Worm (Caenorhabditis elegans) whole organism, L2 larva: ENCODE data around the gene dod-6.

Experiments used
- C34F6.9 ChIP-seq: fragments of 150-350 bp; optimal IDR thresholded peaks from 2 replicates; lab custom pipeline; 2014; ENCODE audit warnings: missing biosample characterization, missing genetic modification characterization
- F13H6.1 ChIP-seq: sonication (generic microtip); optimal IDR thresholded peaks from 2 replicates; lab custom pipeline; 2016; ENCODE audit warnings: missing genetic modification characterization, missing compliant biosample characterization
- R02D3.7 ChIP-seq: fragments of 150-350 bp; optimal IDR thresholded peaks from 2 replicates; lab custom pipeline; 2014; ENCODE audit warnings: missing biosample characterization, missing genetic modification characterization
- Y55F3AM.14 ChIP-seq: fragments of 200-800 bp; sonication (Bioruptor generic); optimal IDR thresholded peaks from 2 replicates; lab custom pipeline; 2018; ENCODE audit warnings: mild to moderate bottlenecking, missing genetic modification characterization, missing compliant biosample characterization
- ZK546.5 ChIP-seq: sonication (generic microtip); optimal IDR thresholded peaks from 2 replicates; lab custom pipeline; 2017; ENCODE audit warnings: missing biosample characterization, missing genetic modification characterization
- alr-1 ChIP-seq: fragments of 150-350 bp; optimal IDR thresholded peaks from 2 replicates; lab custom pipeline; 2014; ENCODE audit warnings: missing biosample characterization, missing genetic modification characterization
- aly-2 ChIP-seq: fragments of 150-350 bp; optimal IDR thresholded peaks from 2 replicates; lab custom pipeline; 2014; ENCODE audit warnings: missing biosample characterization, missing genetic modification characterization
- ama-1 ChIP-seq: fragments of 150-350 bp; optimal IDR thresholded peaks from 2 replicates; lab custom pipeline; 2018; ENCODE audit warnings: inconsistent platforms
- blmp-1 ChIP-seq: sonication (generic microtip); optimal IDR thresholded peaks from 2 replicates; lab custom pipeline; 2017; ENCODE audit warnings: missing genetic modification characterization, mild to moderate bottlenecking, missing compliant biosample characterization, antibody characterized with exemption, moderate library complexity; ENCODE audit not compliant: insufficient read depth
- ceh-16 ChIP-seq: fragments of 150-350 bp; optimal IDR thresholded peaks from 2 replicates; lab custom pipeline; 2014; ENCODE audit warnings: missing biosample characterization, missing genetic modification characterization
- ceh-82 ChIP-seq: fragments of 150-350 bp; optimal IDR thresholded peaks from 2 replicates; lab custom pipeline; 2014; ENCODE audit warnings: missing biosample characterization, missing genetic modification characterization
- crh-2 ChIP-seq: sonication (generic microtip); optimal IDR thresholded peaks from 2 replicates; lab custom pipeline; 2017; ENCODE audit warnings: missing biosample characterization, missing genetic modification characterization
- dmd-4 ChIP-seq: sonication (generic microtip); optimal IDR thresholded peaks from 2 replicates; lab custom pipeline; 2017; ENCODE audit warnings: missing biosample characterization, missing genetic modification characterization
- egl-27 ChIP-seq: sonication (generic microtip); optimal IDR thresholded peaks from 3 replicates; lab custom pipeline; 2017; ENCODE audit warnings: missing biosample characterization, missing genetic modification reagents, missing genetic modification characterization
- fos-1 ChIP-seq: fragments of 150-350 bp; optimal IDR thresholded peaks from 2 replicates; lab custom pipeline; 2014; ENCODE audit warnings: missing biosample characterization, missing genetic modification characterization
- gmeb-1 ChIP-seq: fragments of 150-350 bp; optimal IDR thresholded peaks from 2 replicates; lab custom pipeline; 2014; ENCODE audit warnings: missing biosample characterization, missing genetic modification characterization
- lin-11 ChIP-seq: fragments of 150-350 bp; sonication (generic microtip); optimal IDR thresholded peaks from 2 replicates; lab custom pipeline; 2014; ENCODE audit warnings: missing biosample characterization, missing genetic modification characterization, inconsistent platforms, mixed read lengths
- lin-13 ChIP-seq: fragments of 150-350 bp; optimal IDR thresholded peaks from 2 replicates; lab custom pipeline; 2014; ENCODE audit warnings: missing biosample characterization, missing genetic modification reagents, missing genetic modification characterization
- lin-39 ChIP-seq: fragments of 150-350 bp; optimal IDR thresholded peaks from 2 replicates; lab custom pipeline; 2014; ENCODE audit warnings: missing biosample characterization, missing genetic modification reagents, missing genetic modification characterization
- lsy-2 ChIP-seq, 2 experiments: fragments of 150-350 bp in 1 of 2; sonication (generic microtip) in 1 of 2; optimal IDR thresholded peaks; 2 replicates each; lab custom pipeline; 2014 to 2017; ENCODE audit warnings: missing biosample characterization in 2 of 2, missing genetic modification characterization in 2 of 2
- mab-5 ChIP-seq: fragments of 150-350 bp; optimal IDR thresholded peaks from 2 replicates; lab custom pipeline; 2014; ENCODE audit warnings: missing biosample characterization, missing genetic modification characterization
- mbf-1 ChIP-seq: sonication (generic microtip); optimal IDR thresholded peaks from 2 replicates; lab custom pipeline; 2017; ENCODE audit warnings: missing biosample characterization, missing genetic modification characterization
- mdl-1 ChIP-seq, 2 experiments: fragments of 150-350 bp in 1 of 2; sonication (generic microtip) in 1 of 2; optimal IDR thresholded peaks; 2 replicates each; lab custom pipeline; 2017; ENCODE audit warnings: missing biosample characterization in 2 of 2, missing genetic modification characterization in 2 of 2
- nhr-10 ChIP-seq: sonication (generic microtip); optimal IDR thresholded peaks from 2 replicates; lab custom pipeline; 2017; ENCODE audit warnings: missing biosample characterization, missing genetic modification characterization
- nhr-11 ChIP-seq: fragments of 150-350 bp; optimal IDR thresholded peaks from 2 replicates; lab custom pipeline; 2014; ENCODE audit warnings: missing biosample characterization, missing genetic modification characterization
- nhr-12 ChIP-seq: fragments of 150-350 bp; optimal IDR thresholded peaks from 2 replicates; lab custom pipeline; 2014; ENCODE audit warnings: missing biosample characterization, missing genetic modification characterization
- nhr-129 ChIP-seq: fragments of 150-350 bp; optimal IDR thresholded peaks from 2 replicates; lab custom pipeline; 2014; ENCODE audit warnings: missing biosample characterization, missing genetic modification characterization
- nhr-21 ChIP-seq: fragments of 150-350 bp; optimal IDR thresholded peaks from 2 replicates; lab custom pipeline; 2014; ENCODE audit warnings: missing biosample characterization, missing genetic modification characterization
- nhr-23 ChIP-seq: fragments of 150-350 bp; optimal IDR thresholded peaks from 2 replicates; lab custom pipeline; 2014; ENCODE audit warnings: missing biosample characterization, missing genetic modification reagents, missing genetic modification characterization
- nhr-237 ChIP-seq: fragments of 150-350 bp; optimal IDR thresholded peaks from 2 replicates; lab custom pipeline; 2014; ENCODE audit warnings: missing biosample characterization, missing genetic modification characterization
- nhr-25 ChIP-seq: fragments of 150-350 bp; sonication (generic microtip); optimal IDR thresholded peaks from 3 replicates; lab custom pipeline; 2014; ENCODE audit warnings: missing biosample characterization, missing genetic modification characterization
- nhr-6 ChIP-seq: fragments of 150-350 bp; optimal IDR thresholded peaks from 2 replicates; lab custom pipeline; 2014; ENCODE audit warnings: missing biosample characterization, missing genetic modification characterization
- nhr-77 ChIP-seq: fragments of 150-350 bp; optimal IDR thresholded peaks from 2 replicates; lab custom pipeline; 2014; ENCODE audit warnings: missing biosample characterization, missing genetic modification characterization
- peb-1 ChIP-seq: fragments of 150-350 bp; optimal IDR thresholded peaks from 2 replicates; lab custom pipeline; 2014; ENCODE audit warnings: missing biosample characterization, missing genetic modification characterization
- sem-4 ChIP-seq: fragments of 150-350 bp; optimal IDR thresholded peaks from 2 replicates; lab custom pipeline; 2014; ENCODE audit warnings: missing biosample characterization, missing genetic modification reagents, missing genetic modification characterization
- skn-1 ChIP-seq: sonication (generic microtip); optimal IDR thresholded peaks from 2 replicates; lab custom pipeline; 2017; ENCODE audit warnings: missing biosample characterization, missing genetic modification characterization
- sma-3 ChIP-seq: sonication (generic microtip); optimal IDR thresholded peaks from 2 replicates; lab custom pipeline; 2016; ENCODE audit warnings: missing genetic modification reagents, missing genetic modification characterization, missing compliant biosample characterization
- sma-9 ChIP-seq, 2 experiments: fragments of 150-350 bp in 1 of 2; sonication (generic microtip) in 1 of 2; optimal IDR thresholded peaks; 2 replicates each; lab custom pipeline; 2014 to 2016; ENCODE audit warnings: missing genetic modification characterization in 2 of 2, mild to moderate bottlenecking in 1 of 2, missing biosample characterization in 1 of 2, missing compliant biosample characterization in 1 of 2, missing genetic modification reagents in 1 of 2, moderate library complexity in 1 of 2
- snpc-4 ChIP-seq: fragments of 150-350 bp; optimal IDR thresholded peaks from 2 replicates; lab custom pipeline; 2014; ENCODE audit warnings: missing biosample characterization, missing genetic modification characterization
- unc-39 ChIP-seq: fragments of 150-350 bp; optimal IDR thresholded peaks from 2 replicates; lab custom pipeline; 2014; ENCODE audit warnings: missing biosample characterization, missing genetic modification characterization
- unc-55 ChIP-seq: fragments of 150-350 bp; sonication (generic microtip); optimal IDR thresholded peaks from 3 replicates; lab custom pipeline; 2014; ENCODE audit warnings: missing biosample characterization, missing genetic modification reagents, missing genetic modification characterization
- unc-62 ChIP-seq: fragments of 150-350 bp; optimal IDR thresholded peaks from 2 replicates; lab custom pipeline; 2014; ENCODE audit warnings: missing biosample characterization, missing genetic modification reagents, missing genetic modification characterization
- zag-1 ChIP-seq: fragments of 150-350 bp; optimal IDR thresholded peaks from 2 replicates; lab custom pipeline; 2014; ENCODE audit warnings: missing biosample characterization, missing genetic modification characterization
- ztf-1 ChIP-seq: fragments of 200-800 bp; sonication (Bioruptor generic); conservative IDR thresholded peaks from 2 replicates; pipeline ENCODE4 v1.3.6; 2022; ENCODE audit warnings: missing genetic modification characterization, missing compliant biosample characterization
- ztf-11 ChIP-seq: sonication (generic microtip); optimal IDR thresholded peaks from 2 replicates; lab custom pipeline; 2017; ENCODE audit warnings: missing biosample characterization, missing genetic modification characterization
- ztf-4 ChIP-seq: fragments of 150-350 bp; optimal IDR thresholded peaks from 2 replicates; lab custom pipeline; 2014; ENCODE audit warnings: missing biosample characterization, missing genetic modification characterization

dod-6 gene

DNA sequence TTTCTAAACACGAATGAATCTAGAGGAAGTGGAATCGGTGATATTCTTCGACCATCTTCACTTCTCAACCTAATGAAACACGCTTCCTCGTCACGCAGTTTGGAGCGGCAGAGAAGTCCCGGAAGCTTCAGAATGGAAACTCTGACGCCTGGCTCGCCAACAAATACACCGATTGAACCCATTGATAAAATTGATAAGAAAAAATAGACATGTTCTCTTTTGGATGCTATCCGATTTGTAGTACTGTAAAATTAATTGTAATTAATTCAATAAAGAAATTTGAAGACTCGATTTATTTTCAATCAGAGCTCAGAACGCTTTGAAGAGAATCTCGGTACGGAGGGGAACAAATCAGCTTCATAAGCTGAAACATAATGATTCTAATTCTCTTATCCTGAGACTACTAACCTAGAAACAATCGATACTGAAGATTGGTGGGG, 17.0 kb downstream of the dod-6 start:
- TF ChIP-seq sem-4 (tag; lab: Kevin White, UChicago) = peak; percentile 58
- no peak for TF ChIP-seq ztf-11 (tag; lab: Kevin White, UChicago)
- TF ChIP-seq Y55F3AM.14 (GFP tag; lab: Kevin White, UChicago) = peak; percentile 41
- peak; percentile 85 for TF ChIP-seq crh-2 (tag; lab: Kevin White, UChicago)
- TF ChIP-seq ama-1 = peak; percentile 89
- no peak for TF ChIP-seq snpc-4 (tag; lab: Kevin White, UChicago)
- TF ChIP-seq nhr-25 (tag; lab: Kevin White, UChicago) = peak; percentile 59
- TF ChIP-seq mbf-1 (tag; lab: Kevin White, UChicago) = no peak
- TF ChIP-seq lsy-2 (tag; optimal IDR thresholded peaks at IDR 0.05; lab: Kevin White, UChicago) = peak in 1 of 2 experiments; percentile 80
- peak; percentile 85 for TF ChIP-seq ztf-4 (tag; lab: Kevin White, UChicago)
- TF ChIP-seq lin-13 (GFP tag; lab: Kevin White, UChicago) = peak; percentile 58
- peak; percentile 71 for TF ChIP-seq F13H6.1 (tag; lab: Kevin White, UChicago)
- TF ChIP-seq sma-9 (GFP tag; optimal IDR thresholded peaks at IDR 0.05; lab: Kevin White, UChicago) = peak; percentile 8
- no peak for TF ChIP-seq sma-9 (tag; optimal IDR thresholded peaks at IDR 0.05; lab: Kevin White, UChicago)
- no peak for TF ChIP-seq nhr-11 (tag; lab: Kevin White, UChicago)
- TF ChIP-seq sma-3 (GFP tag; lab: Kevin White, UChicago) = peak; percentile 75
- peak; percentile 45 for TF ChIP-seq blmp-1 (tag; lab: Kevin White, UChicago)
- no peak for TF ChIP-seq aly-2 (tag; lab: Kevin White, UChicago)
- peak; percentile 13 for TF ChIP-seq nhr-6 (tag; lab: Kevin White, UChicago)
- peak; percentile 6 for TF ChIP-seq nhr-129 (tag; lab: Kevin White, UChicago)
- TF ChIP-seq gmeb-1 = peak; percentile 32

DNA sequence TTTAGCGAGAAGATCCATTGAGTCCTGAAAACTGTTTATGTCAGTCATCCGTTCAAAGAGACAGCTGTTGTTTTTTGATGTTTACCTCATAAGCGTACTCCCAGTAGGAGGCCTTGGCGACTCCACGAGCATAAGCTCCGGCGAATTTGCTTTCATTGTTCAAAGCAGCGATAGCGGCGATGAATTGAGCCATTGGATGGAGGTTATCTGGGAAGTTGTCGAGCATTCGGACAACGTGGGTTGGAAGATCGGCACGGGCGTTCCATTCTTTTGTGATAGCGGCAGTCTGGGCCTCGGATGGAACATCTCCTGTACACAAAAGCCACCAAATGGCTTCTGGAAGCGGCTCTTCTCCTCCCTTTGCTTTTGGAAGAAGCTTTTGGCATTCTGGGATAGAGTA, 18.4 kb downstream of the dod-6 start:
- TF ChIP-seq R02D3.7 = no peak
- TF ChIP-seq peb-1 (tag; lab: Kevin White, UChicago) = no peak
- no peak for TF ChIP-seq nhr-12 (tag; lab: Kevin White, UChicago)
- no peak for TF ChIP-seq snpc-4 (tag; lab: Kevin White, UChicago)
- no peak for TF ChIP-seq ztf-1 (GFP tag; lab: Robert Waterston, UW)
- no peak for TF ChIP-seq sem-4 (tag; lab: Kevin White, UChicago)
- TF ChIP-seq egl-27 = no peak
- no peak for TF ChIP-seq zag-1
- TF ChIP-seq, all 48 proteins: peak for 0

DNA sequence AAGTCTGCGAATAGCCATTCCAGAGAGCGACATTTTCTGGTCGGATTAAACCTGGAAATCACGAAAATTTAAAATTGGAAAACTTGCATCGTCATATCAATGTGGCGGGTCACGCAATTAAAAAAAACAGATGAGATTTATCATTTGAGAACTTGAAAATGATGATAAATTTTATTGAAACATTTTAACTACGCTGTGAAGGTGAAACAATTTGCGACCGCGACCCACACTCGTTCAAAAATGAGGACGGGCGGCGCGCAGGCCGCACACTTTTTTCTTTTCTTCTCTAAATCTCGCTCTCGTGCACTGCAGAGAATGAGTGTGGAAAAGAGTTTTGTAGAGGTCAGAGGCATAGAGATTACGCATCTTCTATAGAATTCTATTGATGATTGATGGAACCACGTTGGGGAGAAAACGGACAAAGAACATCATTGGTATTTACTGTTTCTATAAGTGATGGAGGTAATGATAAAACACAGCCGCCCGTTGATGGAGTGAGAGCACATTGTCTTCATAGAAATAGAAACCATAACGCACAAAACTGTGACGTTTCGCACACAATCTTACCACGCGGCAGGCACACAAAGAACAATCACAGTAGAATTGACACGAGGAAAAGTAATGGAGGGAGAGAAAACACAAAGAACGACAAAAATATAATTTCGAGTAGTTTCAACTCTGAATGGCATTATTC, 19.2 kb downstream of the dod-6 start, which contains the start of gene cts-1:
TSS of gene cts-1 (minus strand) at position 51 of the 694 bp plus-strand sequence.
- TF ChIP-seq gmeb-1 (peak; percentile 58), lin-39 (tag; lab: Kevin White, UChicago) (no peak), ZK546.5 (tag; lab: Kevin White, UChicago) (no peak), ztf-11 (tag; lab: Kevin White, UChicago) (no peak), nhr-237 (tag; lab: Kevin White, UChicago) (no peak), Y55F3AM.14 (GFP tag; lab: Kevin White, UChicago) (no peak), aly-2 (tag; lab: Kevin White, UChicago) (no peak), lin-11 (tag; lab: Kevin White, UChicago) (peak; percentile 26), skn-1 (tag; lab: Kevin White, UChicago) (no peak), fos-1 (peak; percentile 85), snpc-4 (tag; lab: Kevin White, UChicago) (peak; percentile 48), unc-55 (GFP tag; lab: Kevin White, UChicago) (peak; percentile 68), C34F6.9 (tag; lab: Kevin White, UChicago) (peak; percentile 84), nhr-25 (tag; lab: Kevin White, UChicago) (peak; percentile 88), unc-62 (GFP tag; lab: Kevin White, UChicago) (no peak), F13H6.1 (tag; lab: Kevin White, UChicago) (peak; percentile 86), nhr-10 (tag; lab: Kevin White, UChicago) (no peak), ztf-4 (tag; lab: Kevin White, UChicago) (peak; percentile 77), nhr-12 (tag; lab: Kevin White, UChicago) (no peak), ceh-16 (tag; lab: Kevin White, UChicago) (no peak), crh-2 (tag; lab: Kevin White, UChicago) (peak; percentile 96), ceh-82 (tag; lab: Kevin White, UChicago) (no peak), sem-4 (tag; lab: Kevin White, UChicago) (peak; percentile 41), mab-5 (tag; lab: Kevin White, UChicago) (peak; percentile 36), ztf-1 (GFP tag; lab: Robert Waterston, UW) (no peak), alr-1 (tag; lab: Kevin White, UChicago) (no peak), egl-27 (no peak), unc-39 (tag; lab: Kevin White, UChicago) (no peak), nhr-129 (tag; lab: Kevin White, UChicago) (peak; percentile 84), nhr-21 (peak; percentile 91), nhr-23 (tag; lab: Kevin White, UChicago) (no peak), nhr-6 (tag; lab: Kevin White, UChicago) (peak; percentile 15), sma-3 (GFP tag; lab: Kevin White, UChicago) (peak; percentile 90), zag-1 (peak; percentile 50), nhr-77 (tag; lab: Kevin White, UChicago) (no peak), mdl-1 (tag; optimal IDR thresholded peaks at IDR 0.05; lab: Kevin White, UChicago) (peak; percentile 42 to 85), dmd-4 (no peak), lsy-2 (tag; optimal IDR thresholded peaks at IDR 0.05; lab: Kevin White, UChicago) (peak; percentile 59 to 92)
